Fruit fly (Drosophila melanogaster) Kc167 (cell line): Measurements from ENCODE around the gene Fit1.

Source experiments
- Myc ChIP-seq: fragments of >200 bp; optimal IDR thresholded peaks from 2 replicates; lab custom pipeline; 2017; ENCODE audit warnings: missing external identifiers
- ttk ChIP-seq: sonication (Bioruptor generic); optimal IDR thresholded peaks from 2 replicates; lab custom pipeline; 2017; ENCODE audit warnings: missing external identifiers

DNA sequence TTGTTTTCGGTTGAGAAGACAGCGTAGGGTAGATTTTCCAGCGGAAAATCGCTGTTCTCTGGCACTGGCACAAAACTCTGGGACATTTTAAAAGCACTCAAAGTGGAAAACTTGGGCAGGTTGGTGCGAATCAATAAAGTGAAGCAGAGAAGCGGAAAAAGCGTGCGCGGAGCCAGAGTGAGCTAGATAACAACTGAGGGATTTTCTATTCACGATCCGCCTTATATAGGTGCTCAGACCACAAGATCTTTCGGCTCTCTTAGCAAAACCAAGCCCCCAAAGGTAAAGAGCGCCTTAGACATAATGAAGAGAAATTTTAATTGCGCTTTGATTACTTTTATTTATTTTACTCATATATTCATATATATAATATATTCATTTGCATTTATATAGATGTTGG is 29.6 kb upstream of the Fit1 start, which contains the start of gene Faa:
- TF ChIP-seq ttk (no peak), Myc (lab: Kevin White, UChicago) (no peak)
